ENCODE assay signal across 2 fruit fly cellular contexts in genomic region chr2L:2397080-2397479, dm6.
TF ChIP-seq lines count a peak whose summit lies in the region.

No protein-coding gene starts in this region.

TF ChIP-seq in whole organism, embryonic, 481 proteins besides CTCF, POLR2A, EP300 and RAD21 (continued from another document):
- TF ChIP-seq tup (GFP tag; optimal IDR thresholded peaks at IDR 0.05; lab: Kevin White, UChicago) (no peak), gem (tag; optimal IDR thresholded peaks at IDR 0.05; lab: Kevin White, UChicago) (peak; percentile 10), Hr3 (GFP tag; optimal IDR thresholded peaks at IDR 0.05; lab: Kevin White, UChicago) (no peak), CG11723 (GFP tag; optimal IDR thresholded peaks at IDR 0.05; lab: Kevin White, UChicago) (no peak), wor (GFP tag; IDR thresholded peaks at IDR 0.05; lab: Robert Waterston, UW) (no peak), sisA (GFP tag; IDR thresholded peaks at IDR 0.05; lab: Robert Waterston, UW) (peak; percentile 46; the same call in 1 of the 2 replicates), CG2202 (tag; optimal IDR thresholded peaks at IDR 0.05; lab: Kevin White, UChicago) (no peak), unc-4 (GFP tag; IDR thresholded peaks at IDR 0.05; lab: Robert Waterston, UW; ENCODE audit: partially characterized antibody) (no peak), CG14050 (GFP tag; IDR thresholded peaks at IDR 0.05; lab: Robert Waterston, UW) (0 out of 3 replicates have a peak, but pooled peaks have one; percentile 16), CG14667 (GFP tag; IDR thresholded peaks at IDR 0.05; lab: Robert Waterston, UW) (no peak), Hr78 (GFP tag; optimal IDR thresholded peaks at IDR 0.05; lab: Kevin White, UChicago) (no peak), row (GFP tag; IDR thresholded peaks at IDR 0.05; lab: Robert Waterston, UW) (peak; percentile 32; the same call in 1 of the 3 replicates), gsb-n (tag; optimal IDR thresholded peaks at IDR 0.05; lab: Kevin White, UChicago) (no peak), onecut (GFP tag; IDR thresholded peaks at IDR 0.05; lab: Robert Waterston, UW) (peak; percentile 21; the same call in 1 of the 2 replicates), sens (GFP tag; lab: Kevin White, UChicago) (peak; percentile 53), Hr51 (GFP tag; optimal IDR thresholded peaks at IDR 0.05; lab: Kevin White, UChicago) (no peak), dmrt99B (tag; optimal IDR thresholded peaks at IDR 0.05; lab: Kevin White, UChicago) (peak; percentile 49), NfI (GFP tag; optimal IDR thresholded peaks at IDR 0.05; lab: Kevin White, UChicago) (no peak), crp (GFP tag; optimal IDR thresholded peaks at IDR 0.05; lab: Kevin White, UChicago) (no peak), Ets65A (GFP tag; lab: Kevin White, UChicago) (peak; percentile 66), Bgb (GFP tag; IDR thresholded peaks at IDR 0.05; lab: Robert Waterston, UW; ENCODE audit: partially characterized antibody) (no peak), seq (GFP tag; IDR thresholded peaks at IDR 0.05; lab: Robert Waterston, UW) (no peak), fd96Cb (tag; optimal IDR thresholded peaks at IDR 0.05; lab: Kevin White, UChicago) (peak; percentile 5), hb (GFP tag; IDR thresholded peaks at IDR 0.05; lab: Robert Waterston, UW; ENCODE audit: partially characterized antibody) (no peak), CG4282 (GFP tag; optimal IDR thresholded peaks at IDR 0.05; lab: Kevin White, UChicago) (no peak), Xrp1 (GFP tag; IDR thresholded peaks at IDR 0.05; lab: Robert Waterston, UW) (peak; percentile 24; the same call in 1 of the 2 replicates), ftz-f1 (GFP tag; optimal IDR thresholded peaks at IDR 0.05; lab: Kevin White, UChicago) (no peak), CG2129 (GFP tag; IDR thresholded peaks at IDR 0.05; lab: Robert Waterston, UW; ENCODE audit: partially characterized antibody) (no peak), CG10209 (GFP tag; optimal IDR thresholded peaks at IDR 0.05; lab: Kevin White, UChicago) (no peak), cas (GFP tag; IDR thresholded peaks at IDR 0.05; lab: Robert Waterston, UW) (no peak), CG14441 (GFP tag; IDR thresholded peaks at IDR 0.05; lab: Robert Waterston, UW) (no peak), CG17385 (GFP tag; optimal IDR thresholded peaks at IDR 0.05; lab: Kevin White, UChicago) (no peak), CG3838 (GFP tag; optimal IDR thresholded peaks at IDR 0.05; lab: Kevin White, UChicago) (no peak), CG11398 (GFP tag; optimal IDR thresholded peaks at IDR 0.05; lab: Kevin White, UChicago) (no peak), vvl (GFP tag; IDR thresholded peaks at IDR 0.05; lab: Robert Waterston, UW) (no peak), Blimp-1 (GFP tag; optimal IDR thresholded peaks at IDR 0.05; lab: Kevin White, UChicago) (peak; percentile 1), CG10462 (GFP tag; optimal IDR thresholded peaks at IDR 0.05; lab: Kevin White, UChicago) (no peak), da (GFP tag; optimal IDR thresholded peaks at IDR 0.05; lab: Kevin White, UChicago) (no peak), CG1647 (GFP tag; optimal IDR thresholded peaks at IDR 0.05; lab: Kevin White, UChicago) (no peak), Scr (GFP tag; IDR thresholded peaks at IDR 0.05; lab: Robert Waterston, UW; ENCODE audit: partially characterized antibody) (no peak), CG34422 (GFP tag; IDR thresholded peaks at IDR 0.05; lab: Robert Waterston, UW) (no peak), CG6813 (GFP tag; optimal IDR thresholded peaks at IDR 0.05; lab: Kevin White, UChicago) (no peak), btn (GFP tag; optimal IDR thresholded peaks at IDR 0.05; lab: Kevin White, UChicago) (no peak), CG8290 (GFP tag; optimal IDR thresholded peaks at IDR 0.05; lab: Kevin White, UChicago) (no peak), CG8290 (tag; optimal IDR thresholded peaks at IDR 0.05; lab: Kevin White, UChicago) (no peak), CG17186 (GFP tag; optimal IDR thresholded peaks at IDR 0.05; lab: Kevin White, UChicago) (no peak), ken (GFP tag; IDR thresholded peaks at IDR 0.05; lab: Robert Waterston, UW) (peak; percentile 55; the same call in 1 of the 3 replicates), Rfx (GFP tag; IDR thresholded peaks at IDR 0.05; lab: Robert Waterston, UW) (no peak), HmgD (GFP tag; optimal IDR thresholded peaks at IDR 0.05; lab: Kevin White, UChicago) (no peak), CG14014 (GFP tag; IDR thresholded peaks at IDR 0.05; lab: Robert Waterston, UW) (no peak), ash1 (GFP tag; optimal IDR thresholded peaks at IDR 0.05; lab: Kevin White, UChicago) (no peak), Dad (GFP tag; optimal IDR thresholded peaks at IDR 0.05; lab: Kevin White, UChicago) (no peak), ranshi (GFP tag; IDR thresholded peaks at IDR 0.05; lab: Robert Waterston, UW) (peak; percentile 29; the same call in 1 of the 2 replicates), ci (GFP tag; IDR thresholded peaks at IDR 0.05; lab: Robert Waterston, UW) (no peak), ewg (GFP tag; optimal IDR thresholded peaks at IDR 0.05; lab: Kevin White, UChicago) (no peak), bsh (GFP tag; optimal IDR thresholded peaks at IDR 0.05; lab: Kevin White, UChicago) (peak in 1 of 2 experiments; percentile 33), Nf-YC (tag; optimal IDR thresholded peaks at IDR 0.05; lab: Kevin White, UChicago) (no peak)

TF ChIP-seq in whole organism, prepupa, 60 proteins besides CTCF, POLR2A, EP300 and RAD21 (continued from another document):
- TF ChIP-seq Ets96B (tag; optimal IDR thresholded peaks at IDR 0.05; lab: Kevin White, UChicago) (no peak), Sox14 (GFP tag; optimal IDR thresholded peaks at IDR 0.05; lab: Kevin White, UChicago) (no peak), fd85E (GFP tag; optimal IDR thresholded peaks at IDR 0.05; lab: Kevin White, UChicago) (no peak), net (GFP tag; optimal IDR thresholded peaks at IDR 0.05; lab: Kevin White, UChicago) (no peak), Hr39 (GFP tag; optimal IDR thresholded peaks at IDR 0.05; lab: Kevin White, UChicago) (no peak), Hr4 (GFP tag; optimal IDR thresholded peaks at IDR 0.05; lab: Kevin White, UChicago) (no peak), CG3919 (GFP tag; optimal IDR thresholded peaks at IDR 0.05; lab: Kevin White, UChicago) (no peak), CG11294 (GFP tag; IDR thresholded peaks at IDR 0.05; lab: Robert Waterston, UW) (no peak), CG10631 (GFP tag; optimal IDR thresholded peaks at IDR 0.05; lab: Kevin White, UChicago) (peak; percentile 4), Sox15 (GFP tag; optimal IDR thresholded peaks at IDR 0.05; lab: Kevin White, UChicago) (no peak), Hr38 (GFP tag; optimal IDR thresholded peaks at IDR 0.05; lab: Kevin White, UChicago) (no peak), CG15336 (GFP tag; IDR thresholded peaks at IDR 0.05; lab: Robert Waterston, UW) (no peak), CG31627 (GFP tag; optimal IDR thresholded peaks at IDR 0.05; lab: Kevin White, UChicago) (peak; percentile 8), spab (GFP tag; optimal IDR thresholded peaks at IDR 0.05; lab: Kevin White, UChicago) (no peak), CG32006 (GFP tag; optimal IDR thresholded peaks at IDR 0.05; lab: Kevin White, UChicago) (no peak), CG6276 (GFP tag; optimal IDR thresholded peaks at IDR 0.05; lab: Kevin White, UChicago) (no peak), CG6163 (GFP tag; IDR thresholded peaks at IDR 0.05; lab: Robert Waterston, UW) (peak; percentile 57; the same call in 1 of the 3 replicates), CG11762 (GFP tag; optimal IDR thresholded peaks at IDR 0.05; lab: Kevin White, UChicago; ENCODE audit: insufficient read depth) (no peak), vri (GFP tag; optimal IDR thresholded peaks at IDR 0.05; lab: Kevin White, UChicago) (no peak), CG6808 (GFP tag; optimal IDR thresholded peaks at IDR 0.05; lab: Kevin White, UChicago) (no peak), CG8632 (GFP tag; optimal IDR thresholded peaks at IDR 0.05; lab: Kevin White, UChicago) (no peak), Eip78C (GFP tag; lab: Kevin White, UChicago) (peak; percentile 57), Eip75B (GFP tag; optimal IDR thresholded peaks at IDR 0.05; lab: Kevin White, UChicago) (no peak), ss (GFP tag; optimal IDR thresholded peaks at IDR 0.05; lab: Kevin White, UChicago) (no peak), CG3032 (tag; optimal IDR thresholded peaks at IDR 0.05; lab: Kevin White, UChicago) (no peak), fd59A (GFP tag; optimal IDR thresholded peaks at IDR 0.05; lab: Kevin White, UChicago) (no peak), Sox102F (GFP tag; optimal IDR thresholded peaks at IDR 0.05; lab: Kevin White, UChicago) (no peak), cyc (GFP tag; optimal IDR thresholded peaks at IDR 0.05; lab: Kevin White, UChicago) (peak; percentile 19), Ets21C (GFP tag; optimal IDR thresholded peaks at IDR 0.05; lab: Kevin White, UChicago) (no peak), acj6 (GFP tag; optimal IDR thresholded peaks at IDR 0.05; lab: Kevin White, UChicago) (no peak), Lpt (GFP tag; optimal IDR thresholded peaks at IDR 0.05; lab: Kevin White, UChicago) (no peak), Blimp-1 (GFP tag; optimal IDR thresholded peaks at IDR 0.05; lab: Kevin White, UChicago) (no peak), pdm3 (GFP tag; optimal IDR thresholded peaks at IDR 0.05; lab: Kevin White, UChicago) (no peak), dsx (GFP tag; optimal IDR thresholded peaks at IDR 0.05; lab: Kevin White, UChicago; ENCODE audit: poor library complexity, severe bottlenecking) (no peak)
